Worm (Caenorhabditis elegans): ENCODE measurements around the gene nhr-43.

The nhr-43 gene

DNA sequence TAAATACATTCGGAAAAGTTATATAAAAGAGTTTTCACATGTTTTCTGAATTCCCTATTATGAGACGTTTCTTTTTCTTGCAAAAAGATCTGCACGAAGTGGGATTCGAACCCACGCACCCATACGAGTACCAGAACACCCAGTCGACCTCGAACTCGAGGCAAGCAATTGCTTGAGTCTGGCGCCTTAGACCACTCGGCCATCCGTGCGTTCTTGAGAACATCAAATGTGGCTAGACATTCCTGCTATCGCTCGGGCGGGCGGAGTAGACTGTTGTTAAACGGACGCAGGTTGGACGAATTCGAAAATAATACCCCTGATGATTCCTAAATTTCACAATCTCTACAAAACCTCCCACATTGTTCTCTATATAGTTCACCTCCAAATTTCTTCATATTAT lies 29.0 kb downstream of the nhr-43 start (continued):
- no peak for TF ChIP-seq zfp-3 (GFP tag; conservative IDR thresholded peaks at IDR 0.05)
- TF ChIP-seq fkh-10 (GFP tag; optimal IDR thresholded peaks at IDR 0.05): no peak
- no peak for TF ChIP-seq zag-1 (tag; optimal IDR thresholded peaks at IDR 0.05)
- TF ChIP-seq tag-97 (GFP tag; IDR thresholded peaks at IDR 0.05): no peak
- TF ChIP-seq mxl-3 (GFP tag; optimal IDR thresholded peaks at IDR 0.05): peak; percentile 53
- no peak for TF ChIP-seq ces-1 (GFP tag; optimal IDR thresholded peaks at IDR 0.05)
- TF ChIP-seq nhr-48 (tag; optimal IDR thresholded peaks at IDR 0.05): peak; percentile 6
- TF ChIP-seq ceh-28 (tag; optimal IDR thresholded peaks at IDR 0.05): no peak
- TF ChIP-seq hlh-30 (tag; optimal IDR thresholded peaks at IDR 0.05; ENCODE audit: insufficient read depth): peak; percentile 60
- no peak for TF ChIP-seq unc-62 (GFP tag; optimal IDR thresholded peaks at IDR 0.05 in 1 of 2)
- TF ChIP-seq unc-62 (tag; optimal IDR thresholded peaks at IDR 0.05): no peak
- no peak for TF ChIP-seq egl-27 (tag; optimal IDR thresholded peaks at IDR 0.05)
- peak; percentile 4 for TF ChIP-seq ztf-7 (tag; optimal IDR thresholded peaks at IDR 0.05)
- peak; percentile 74 for TF ChIP-seq dmd-6 (GFP tag; IDR thresholded peaks at IDR 0.05)
- TF ChIP-seq lim-7 (GFP tag; IDR thresholded peaks at IDR 0.05): peak; percentile 73
- peak; percentile 45 for TF ChIP-seq rbr-2 (tag; optimal IDR thresholded peaks at IDR 0.05)
- peak; percentile 61; the same call in 1 of the 2 replicates for TF ChIP-seq Y48G9A.11 (GFP tag; IDR thresholded peaks at IDR 0.05)
- no peak for TF ChIP-seq nhr-77 (tag; optimal IDR thresholded peaks at IDR 0.05)
- TF ChIP-seq fos-1 (tag; optimal IDR thresholded peaks at IDR 0.05): no peak
- TF ChIP-seq Y75B8A.6 (GFP tag; IDR thresholded peaks at IDR 0.05): no peak
- TF ChIP-seq egl-43 (GFP tag; IDR thresholded peaks at IDR 0.05): peak; percentile 87
- no peak for TF ChIP-seq nhr-10 (tag; optimal IDR thresholded peaks at IDR 0.05)
- TF ChIP-seq ceh-44 (GFP tag; IDR thresholded peaks at IDR 0.05): peak; percentile 69; the same call in 1 of the 2 replicates
- no peak for TF ChIP-seq R02D3.7 (tag; optimal IDR thresholded peaks at IDR 0.05)
- peak; percentile 39 for TF ChIP-seq spr-1 (tag; optimal IDR thresholded peaks at IDR 0.05)
- TF ChIP-seq nhr-237 (tag; optimal IDR thresholded peaks at IDR 0.05): no peak
- no peak for TF ChIP-seq daf-19 (GFP tag; conservative IDR thresholded peaks at IDR 0.05)
- TF ChIP-seq ZK337.2 (GFP tag; IDR thresholded peaks at IDR 0.05): peak; percentile 47; the same call in 1 of the 2 replicates
- TF ChIP-seq ZK546.5 (tag; optimal IDR thresholded peaks at IDR 0.05): no peak
- TF ChIP-seq ceh-32 (tag; optimal IDR thresholded peaks at IDR 0.05; ENCODE audit: poor library complexity): no peak
- no peak for TF ChIP-seq ceh-62 (tag; optimal IDR thresholded peaks at IDR 0.05)
- TF ChIP-seq pqm-1 (tag; optimal IDR thresholded peaks at IDR 0.05): no peak
- TF ChIP-seq F49E8.2 (tag; optimal IDR thresholded peaks at IDR 0.05; ENCODE audit: borderline replicate concordance): peak; percentile 34
- TF ChIP-seq nhr-25 (tag; optimal IDR thresholded peaks at IDR 0.05; ENCODE audit: borderline replicate concordance, insufficient read depth): no peak
- TF ChIP-seq nhr-28 (tag; optimal IDR thresholded peaks at IDR 0.05): peak; percentile 40
- peak; percentile 59; the same call in 1 of the 2 replicates for TF ChIP-seq F26F4.8 (GFP tag; conservative IDR thresholded peaks at IDR 0.05)
- TF ChIP-seq aha-1 (tag): peak; percentile 96
- TF ChIP-seq ceh-20 (GFP tag; IDR thresholded peaks at IDR 0.05): 0 out of 2 replicates have a peak, but pooled peaks have one; percentile 45
- TF ChIP-seq saeg-2 (GFP tag; IDR thresholded peaks at IDR 0.05): peak; percentile 76; the same call in 1 of the 2 replicates
- TF ChIP-seq nhr-102 (tag; optimal IDR thresholded peaks at IDR 0.05): peak; percentile 21
- TF ChIP-seq mdl-1 (tag; optimal IDR thresholded peaks at IDR 0.05): peak in 1 of 2 experiments; percentile 39
- no peak for TF ChIP-seq F44E2.7 (GFP tag; IDR thresholded peaks at IDR 0.05)
- peak; percentile 68 for TF ChIP-seq hmg-1.1 (GFP tag; IDR thresholded peaks at IDR 0.05)
- TF ChIP-seq ctbp-1 (GFP tag; IDR thresholded peaks at IDR 0.05): 0 out of 2 replicates have a peak, but pooled peaks have one; percentile 62
- TF ChIP-seq T26A8.4 (GFP tag; IDR thresholded peaks at IDR 0.05): peak; percentile 56
- TF ChIP-seq lin-1 (GFP tag; IDR thresholded peaks at IDR 0.05): 0 out of 2 replicates have a peak, but pooled peaks have one; percentile 53

All from whole organism, L4 larva.